Worm (Caenorhabditis elegans) whole organism, L4 larva: ENCODE data around the gene ZC449.7.

Source experiments
- D1046.2 ChIP-seq: fragments of 200-800 bp; sonication (Bioruptor generic); IDR thresholded peaks from 2 replicates; pipeline ENCODE4 v1.3.6; 2022; ENCODE audit warnings: missing genetic modification characterization, missing compliant biosample characterization
- F26F4.8 ChIP-seq: fragments of 200-800 bp; sonication (Bioruptor generic); conservative IDR thresholded peaks from 2 replicates; pipeline ENCODE4 v1.3.6; 2022; ENCODE audit warnings: missing genetic modification characterization, missing compliant biosample characterization
- F37D6.2 ChIP-seq: sonication (generic microtip); optimal IDR thresholded peaks from 2 replicates; lab custom pipeline; 2016; ENCODE audit warnings: mild to moderate bottlenecking, missing genetic modification characterization, missing compliant biosample characterization
- F44E2.7 ChIP-seq: fragments of 200-800 bp; sonication (Bioruptor generic); IDR thresholded peaks from 2 replicates; pipeline ENCODE4 v2.1.2; 2022; ENCODE audit warnings: missing genetic modification characterization, missing compliant biosample characterization
- T20F7.1 ChIP-seq: fragments of 200-800 bp; sonication (Bioruptor generic); optimal IDR thresholded peaks from 2 replicates; lab custom pipeline; 2018; ENCODE audit warnings: mild to moderate bottlenecking, missing genetic modification characterization, missing compliant biosample characterization
- Y48G9A.11 ChIP-seq: fragments of 200-800 bp; sonication (Bioruptor generic); IDR thresholded peaks from 2 replicates; pipeline ENCODE4 v1.3.6; 2022; ENCODE audit warnings: missing genetic modification reagents, missing genetic modification characterization, missing compliant biosample characterization
- Y5F2A.4 ChIP-seq: fragments of 200-800 bp; sonication (Bioruptor generic); optimal IDR thresholded peaks from 2 replicates; lab custom pipeline; 2018; ENCODE audit warnings: mild to moderate bottlenecking, missing genetic modification characterization, missing compliant biosample characterization
- ZK546.5 ChIP-seq, 2 experiments: sonication (generic microtip); optimal IDR thresholded peaks; 2 replicates each; lab custom pipeline; 2017; ENCODE audit warnings: missing biosample characterization in 2 of 2, missing genetic modification characterization in 2 of 2
- aly-2 ChIP-seq: sonication (generic microtip); optimal IDR thresholded peaks from 2 replicates; lab custom pipeline; 2018; ENCODE audit warnings: missing biosample characterization, missing genetic modification characterization
- ceh-44 ChIP-seq: fragments of 200-800 bp; sonication (Bioruptor generic); IDR thresholded peaks from 2 replicates; pipeline ENCODE4 v1.3.6; 2022; ENCODE audit warnings: missing genetic modification reagents, missing genetic modification characterization, missing compliant biosample characterization
- daf-16 ChIP-seq, 3 experiments: sonication (generic microtip); optimal IDR thresholded peaks; 2 replicates each; lab custom pipeline; 2016 to 2017; ENCODE audit warnings: missing genetic modification characterization in 3 of 3, missing genetic modification reagents in 3 of 3, mild to moderate bottlenecking in 2 of 3, missing compliant biosample characterization in 2 of 3, missing biosample characterization in 1 of 3, moderate library complexity in 1 of 3
- daf-8 ChIP-seq: fragments of 200-800 bp; sonication (Bioruptor generic); IDR thresholded peaks from 2 replicates; pipeline ENCODE4 v1.3.6; 2022; ENCODE audit warnings: missing genetic modification characterization, missing compliant biosample characterization
- dmd-6 ChIP-seq: fragments of 200-800 bp; sonication (Bioruptor generic); IDR thresholded peaks from 2 replicates; pipeline ENCODE4 v1.3.6; 2022; ENCODE audit warnings: missing genetic modification reagents, missing genetic modification characterization, missing compliant biosample characterization
- duxl-1 ChIP-seq: sonication (generic microtip); optimal IDR thresholded peaks from 2 replicates; lab custom pipeline; 2016; ENCODE audit warnings: mild to moderate bottlenecking, missing genetic modification characterization, moderate library complexity, missing compliant biosample characterization; ENCODE audit not compliant: poor library complexity
- egl-43 ChIP-seq: fragments of 200-800 bp; sonication (Bioruptor generic); IDR thresholded peaks from 2 replicates; pipeline ENCODE4 v1.3.6; 2022; ENCODE audit warnings: missing genetic modification reagents, missing genetic modification characterization, missing compliant biosample characterization
- fkh-10 ChIP-seq: fragments of 150-350 bp; optimal IDR thresholded peaks from 2 replicates; lab custom pipeline; 2014; ENCODE audit warnings: missing biosample characterization, missing genetic modification reagents, missing genetic modification characterization
- gei-8 ChIP-seq: fragments of 200-800 bp; sonication (Bioruptor generic); optimal IDR thresholded peaks from 2 replicates; lab custom pipeline; 2018; ENCODE audit warnings: mild to moderate bottlenecking, missing genetic modification characterization, missing compliant biosample characterization
- hlh-11 ChIP-seq: fragments of 200-800 bp; sonication (Bioruptor generic); optimal IDR thresholded peaks from 2 replicates; lab custom pipeline; 2018; ENCODE audit warnings: mild to moderate bottlenecking, missing genetic modification characterization, missing compliant biosample characterization
- lin-1 ChIP-seq: fragments of 200-800 bp; sonication (Bioruptor generic); IDR thresholded peaks from 2 replicates; pipeline ENCODE4 v1.3.6; 2022; ENCODE audit warnings: missing genetic modification reagents, missing genetic modification characterization, missing compliant biosample characterization
- lin-29 ChIP-seq: fragments of 200-800 bp; sonication (Bioruptor generic); IDR thresholded peaks from 2 replicates; pipeline ENCODE4 v1.3.6; 2022; ENCODE audit warnings: missing genetic modification reagents, missing genetic modification characterization, missing compliant biosample characterization
- lsy-2 ChIP-seq, 2 experiments: fragments of 150-350 bp in 1 of 2; sonication (generic microtip) in 1 of 2; optimal IDR thresholded peaks; 2 replicates each; lab custom pipeline; 2014 to 2017; ENCODE audit warnings: missing biosample characterization in 2 of 2, missing genetic modification characterization in 2 of 2
- mxl-2 ChIP-seq: fragments of 200-800 bp; sonication (Bioruptor generic); conservative IDR thresholded peaks from 2 replicates; pipeline ENCODE4 v1.3.6; 2022; ENCODE audit warnings: missing genetic modification reagents, missing genetic modification characterization, missing compliant biosample characterization
- nhr-11 ChIP-seq: fragments of 150-350 bp; optimal IDR thresholded peaks from 2 replicates; lab custom pipeline; 2014; ENCODE audit warnings: missing biosample characterization, missing genetic modification characterization
- nhr-111 ChIP-seq: fragments of 200-800 bp; sonication (Bioruptor generic); optimal IDR thresholded peaks from 2 replicates; lab custom pipeline; 2018; ENCODE audit warnings: mild to moderate bottlenecking, missing genetic modification characterization, missing compliant biosample characterization
- nhr-25 ChIP-seq: sonication (generic microtip); optimal IDR thresholded peaks from 2 replicates; lab custom pipeline; 2017; ENCODE audit warnings: missing genetic modification characterization, mild to moderate bottlenecking, missing compliant biosample characterization, antibody characterized with exemption, moderate library complexity, borderline replicate concordance; ENCODE audit not compliant: insufficient read depth
- nhr-28 ChIP-seq: fragments of 150-350 bp; optimal IDR thresholded peaks from 2 replicates; lab custom pipeline; 2014; ENCODE audit warnings: missing biosample characterization, missing genetic modification characterization
- pha-4 ChIP-seq, 2 experiments: fragments of 150-350 bp in 1 of 2; fragments of 200-800 bp in 1 of 2; sonication (Bioruptor generic) in 1 of 2; IDR thresholded peaks in 1 of 2; optimal IDR thresholded peaks in 1 of 2; 2 replicates each; pipeline versions ENCODE4 v1.3.6 to Lab custom; 2014 to 2022; ENCODE audit warnings: missing genetic modification characterization in 2 of 2, missing genetic modification reagents in 2 of 2, missing biosample characterization in 1 of 2, missing compliant biosample characterization in 1 of 2
- pqm-1 ChIP-seq: sonication (generic microtip); optimal IDR thresholded peaks from 2 replicates; lab custom pipeline; 2017; ENCODE audit warnings: missing biosample characterization, missing genetic modification characterization
- rbr-2 ChIP-seq: sonication (generic microtip); optimal IDR thresholded peaks from 2 replicates; lab custom pipeline; 2016; ENCODE audit warnings: missing genotype, missing genetic modification characterization, missing compliant biosample characterization
- sdz-12 ChIP-seq: fragments of 200-800 bp; sonication (Bioruptor generic); optimal IDR thresholded peaks from 2 replicates; lab custom pipeline; 2018; ENCODE audit warnings: mild to moderate bottlenecking, missing genetic modification characterization, missing compliant biosample characterization
- snpc-1.2 ChIP-seq: fragments of 200-800 bp; sonication (Bioruptor generic); IDR thresholded peaks from 2 replicates; pipeline ENCODE4 v1.3.6; 2022; ENCODE audit warnings: missing genetic modification reagents, missing genetic modification characterization, missing compliant biosample characterization
- tra-1 ChIP-seq: fragments of 200-800 bp; sonication (Bioruptor generic); IDR thresholded peaks from 2 replicates; pipeline ENCODE4 v1.3.6; 2022; ENCODE audit warnings: missing genetic modification reagents, missing genetic modification characterization, missing compliant biosample characterization
- vab-7 ChIP-seq: fragments of 200-800 bp; sonication (Bioruptor generic); IDR thresholded peaks from 2 replicates; pipeline ENCODE4 v1.3.6; 2022; ENCODE audit warnings: missing genetic modification reagents, missing genetic modification characterization, missing compliant biosample characterization
- zag-1 ChIP-seq: fragments of 150-350 bp; optimal IDR thresholded peaks from 2 replicates; lab custom pipeline; 2014; ENCODE audit warnings: missing biosample characterization, missing genetic modification characterization
- ztf-11 ChIP-seq: fragments of 150-350 bp; optimal IDR thresholded peaks from 2 replicates; lab custom pipeline; 2014; ENCODE audit warnings: missing biosample characterization, missing genetic modification characterization

The ZC449.7 gene

ce11 chrX:5004940-5005339, 8.9 kb upstream of the ZC449.7 start, which contains the start of gene hsd-2:
Gene hsd-2 (plus strand): TSS chrX:5005240.
- TF ChIP-seq D1046.2 (no peak), ceh-44 (no peak), pha-4 (GFP tag; IDR thresholded peaks at IDR 0.05; lab: Robert Waterston, UW) (no peak), pha-4 (tag; optimal IDR thresholded peaks at IDR 0.05; lab: Kevin White, UChicago) (no peak), ztf-11 (tag; lab: Kevin White, UChicago) (no peak), ZK546.5 (tag; optimal IDR thresholded peaks at IDR 0.05; lab: Kevin White, UChicago) (no peak), Y48G9A.11 (GFP tag; lab: Robert Waterston, UW) (no peak), duxl-1 (tag; lab: Kevin White, UChicago) (no peak), fkh-10 (GFP tag; lab: Kevin White, UChicago) (no peak), lsy-2 (tag; optimal IDR thresholded peaks at IDR 0.05; lab: Kevin White, UChicago) (no peak), egl-43 (GFP tag; lab: Robert Waterston, UW) (no peak), lin-1 (GFP tag; lab: Robert Waterston, UW) (no peak), F26F4.8 (GFP tag; lab: Robert Waterston, UW) (no peak)

ce11 chrX:5006972-5007371, 6.9 kb upstream of the ZC449.7 start:
- TF ChIP-seq daf-8 (GFP tag; lab: Robert Waterston, UW): no peak
- TF ChIP-seq daf-16 (GFP tag; optimal IDR thresholded peaks at IDR 0.05; lab: Kevin White, UChicago): no peak
- peak; percentile 42 for TF ChIP-seq daf-16 (tag; optimal IDR thresholded peaks at IDR 0.05; lab: Kevin White, UChicago)
- peak; percentile 54 for TF ChIP-seq pqm-1 (tag; lab: Kevin White, UChicago)
- no peak for TF ChIP-seq aly-2 (tag; lab: Kevin White, UChicago)
- TF ChIP-seq sdz-12: no peak
- peak; percentile 32 for TF ChIP-seq nhr-28 (tag; lab: Kevin White, UChicago)
- TF ChIP-seq zag-1: no peak

- TF ChIP-seq mxl-2 (GFP tag; lab: Robert Waterston, UW) (no peak), Y5F2A.4 (GFP tag; lab: Kevin White, UChicago) (no peak), dmd-6 (peak; percentile 17; the same call in 1 of the 2 replicates), hlh-11 (tag; lab: Kevin White, UChicago) (no peak)
Observed at ce11 chrX:5009000-5009399, 4.9 kb upstream of the ZC449.7 start, which contains the start of gene hsd-3. Gene hsd-3 (plus strand): TSS chrX:5009300.

- TF ChIP-seq F37D6.2 (tag; lab: Kevin White, UChicago): no peak
- no peak for TF ChIP-seq rbr-2
- no peak for TF ChIP-seq ztf-11 (tag; lab: Kevin White, UChicago)
- TF ChIP-seq vab-7 (GFP tag; lab: Robert Waterston, UW): no peak
- no peak for TF ChIP-seq T20F7.1 (GFP tag; lab: Kevin White, UChicago)
- TF ChIP-seq nhr-11 (tag; lab: Kevin White, UChicago): no peak
- no peak for TF ChIP-seq nhr-25 (tag; lab: Kevin White, UChicago)
- no peak for TF ChIP-seq nhr-111 (GFP tag; lab: Kevin White, UChicago)
- TF ChIP-seq gei-8 (GFP tag; lab: Kevin White, UChicago): no peak
- TF ChIP-seq dmd-6: no peak
- TF ChIP-seq tra-1 (GFP tag; lab: Robert Waterston, UW): no peak
- TF ChIP-seq sdz-12: no peak
- TF ChIP-seq lin-29 (GFP tag; lab: Robert Waterston, UW): no peak
- no peak for TF ChIP-seq F44E2.7
- TF ChIP-seq snpc-1.2 (GFP tag; lab: Robert Waterston, UW): no peak
Observed at ce11 chrX:5015775-5016174, 1.9 kb downstream of the ZC449.7 start, which contains the start of gene ZC449.8. Gene ZC449.8 (plus strand): TSS chrX:5016075.
